Fruit fly (Drosophila melanogaster) whole organism, embryonic: ENCODE results near the gene CG5608.

Experiments used
- Atf-2 ChIP-seq: fragments of 200-800 bp; sonication (Bioruptor generic); optimal IDR thresholded peaks from 2 replicates; lab custom pipeline; 2016; ENCODE audit warnings: missing biosample characterization, missing genetic modification characterization
- Bgb ChIP-seq: fragments of 200-800 bp; sonication (Bioruptor generic); IDR thresholded peaks from 2 replicates; pipeline ENCODE4 v1.3.6; 2022; ENCODE audit warnings: missing biosample characterization, missing genetic modification characterization; ENCODE audit not compliant: partially characterized antibody
- CG12769 ChIP-seq: fragments of 200-800 bp; sonication (Bioruptor generic); optimal IDR thresholded peaks from 2 replicates; lab custom pipeline; 2019; ENCODE audit warnings: missing biosample characterization, mild to moderate bottlenecking, missing genetic modification characterization, moderate library complexity
- CG13424 ChIP-seq: fragments of 200-800 bp; sonication (Bioruptor generic); optimal IDR thresholded peaks from 2 replicates; lab custom pipeline; 2019; ENCODE audit warnings: missing biosample characterization, mild to moderate bottlenecking, missing genetic modification characterization, moderate library complexity
- CG16813 ChIP-seq: fragments of 200-800 bp; sonication (Bioruptor generic); IDR thresholded peaks from 3 replicates; pipeline ENCODE4 v1.3.6; 2022; ENCODE audit warnings: missing biosample characterization, missing genetic modification characterization; ENCODE audit not compliant: partially characterized antibody
- CG17359 ChIP-seq: fragments of 200-800 bp; sonication (Bioruptor generic); optimal IDR thresholded peaks from 3 replicates; lab custom pipeline; 2018; ENCODE audit warnings: missing biosample characterization, mild to moderate bottlenecking, missing genetic modification characterization, moderate library complexity
- CG17361 ChIP-seq: fragments of 200-800 bp; sonication (Bioruptor generic); IDR thresholded peaks from 3 replicates; pipeline ENCODE4 v1.3.6; 2022; ENCODE audit warnings: missing biosample characterization, missing genetic modification characterization
- CG2712 ChIP-seq: fragments of 200-800 bp; optimal IDR thresholded peaks from 3 replicates; lab custom pipeline; 2019; ENCODE audit warnings: missing biosample characterization, mild to moderate bottlenecking, missing genetic modification characterization, moderate library complexity
- CG2889 ChIP-seq: fragments of 200-800 bp; sonication (Bioruptor generic); IDR thresholded peaks from 3 replicates; pipeline ENCODE4 v1.3.6; 2022; ENCODE audit warnings: missing biosample characterization, missing genetic modification characterization
- CG3838 ChIP-seq: fragments of 200-800 bp; sonication (Bioruptor generic); optimal IDR thresholded peaks from 3 replicates; lab custom pipeline; 2016; ENCODE audit warnings: missing biosample characterization, missing genetic modification characterization
- CG4404 ChIP-seq: fragments of 200-800 bp; sonication (Bioruptor generic); IDR thresholded peaks from 2 replicates; pipeline ENCODE4 v1.3.6; 2022; ENCODE audit warnings: missing biosample characterization, missing genetic modification characterization
- CG7987 ChIP-seq: fragments of 200-800 bp; sonication (Bioruptor generic); optimal IDR thresholded peaks from 2 replicates; lab custom pipeline; 2018; ENCODE audit warnings: missing biosample characterization, mild to moderate bottlenecking, missing genetic modification characterization, moderate library complexity
- CG8944 ChIP-seq: fragments of 200-800 bp; sonication (Bioruptor generic); optimal IDR thresholded peaks from 3 replicates; lab custom pipeline; 2016; ENCODE audit warnings: missing biosample characterization, missing genetic modification characterization
- CG9797 ChIP-seq: fragments of 200-800 bp; sonication (Bioruptor generic); optimal IDR thresholded peaks from 3 replicates; lab custom pipeline; 2018; ENCODE audit warnings: missing biosample characterization, mild to moderate bottlenecking, missing genetic modification characterization
- CG9876 ChIP-seq: fragments of 200-800 bp; sonication (Bioruptor generic); optimal IDR thresholded peaks from 2 replicates; lab custom pipeline; 2016; ENCODE audit warnings: missing biosample characterization, missing genetic modification characterization
- Chrac-16 ChIP-seq: fragments of 200-800 bp; sonication (Bioruptor generic); optimal IDR thresholded peaks from 3 replicates; lab custom pipeline; 2016; ENCODE audit warnings: missing biosample characterization, missing genetic modification characterization
- D19A ChIP-seq: fragments of 200-800 bp; optimal IDR thresholded peaks from 3 replicates; lab custom pipeline; 2019; ENCODE audit warnings: missing biosample characterization, mild to moderate bottlenecking, missing genetic modification characterization, moderate library complexity
- Dip3 ChIP-seq: fragments of 200-800 bp; sonication (Bioruptor generic); optimal IDR thresholded peaks from 3 replicates; lab custom pipeline; 2016; ENCODE audit warnings: missing biosample characterization, missing genetic modification characterization
- Doc3 ChIP-seq: fragments of 200-800 bp; sonication (Bioruptor generic); IDR thresholded peaks from 3 replicates; pipeline ENCODE4 v1.3.6; 2022; ENCODE audit warnings: missing biosample characterization, missing genetic modification characterization; ENCODE audit not compliant: partially characterized antibody
- Drgx ChIP-seq: fragments of 200-800 bp; sonication (Bioruptor generic); IDR thresholded peaks from 2 replicates; pipeline ENCODE4 v1.3.6; 2022; ENCODE audit warnings: missing biosample characterization, missing genetic modification characterization
- E2f1 ChIP-seq: fragments of 200-800 bp; sonication (Bioruptor generic); IDR thresholded peaks from 2 replicates; pipeline ENCODE4 v1.3.6; 2022; ENCODE audit warnings: missing biosample characterization, missing genetic modification characterization
- Ets65A ChIP-seq: fragments of 200-800 bp; sonication (Bioruptor generic); peaks from one replicate; lab custom pipeline; 2016; ENCODE audit warnings: missing biosample characterization, missing genetic modification characterization
- Fer2 ChIP-seq: fragments of 200-800 bp; sonication (Bioruptor generic); optimal IDR thresholded peaks from 2 replicates; lab custom pipeline; 2018; ENCODE audit warnings: missing biosample characterization, mild to moderate bottlenecking, missing genetic modification characterization, moderate library complexity
- HLH4C ChIP-seq: fragments of 200-800 bp; sonication (Bioruptor generic); IDR thresholded peaks from 3 replicates; pipeline ENCODE4 v1.3.6; 2022; ENCODE audit warnings: missing biosample characterization, missing genetic modification characterization; ENCODE audit not compliant: partially characterized antibody
- Hmr ChIP-seq: fragments of 200-800 bp; sonication (Bioruptor generic); optimal IDR thresholded peaks from 3 replicates; lab custom pipeline; 2017; ENCODE audit warnings: mild to moderate bottlenecking, missing biosample characterization, missing genetic modification reagents, missing genetic modification characterization
- Hr39 ChIP-seq: fragments of >200 bp; optimal IDR thresholded peaks from 2 replicates; lab custom pipeline; 2017
- NC2α ChIP-seq: fragments of 200-800 bp; sonication (Bioruptor generic); optimal IDR thresholded peaks from 2 replicates; lab custom pipeline; 2016; ENCODE audit warnings: missing biosample characterization, missing genetic modification characterization
- Neu2 ChIP-seq: fragments of 200-800 bp; sonication (Bioruptor generic); optimal IDR thresholded peaks from 3 replicates; lab custom pipeline; 2016; ENCODE audit warnings: missing biosample characterization, missing genetic modification characterization, borderline replicate concordance
- Scr ChIP-seq: fragments of 200-800 bp; sonication (Bioruptor generic); IDR thresholded peaks from 2 replicates; pipeline ENCODE4 v1.3.6; 2022; ENCODE audit warnings: missing biosample characterization, missing genetic modification characterization; ENCODE audit not compliant: partially characterized antibody
- Spps ChIP-seq: fragments of 200-800 bp; sonication (Bioruptor generic); optimal IDR thresholded peaks from 2 replicates; lab custom pipeline; 2018; ENCODE audit warnings: missing biosample characterization, mild to moderate bottlenecking, missing genetic modification characterization
- Xbp1 ChIP-seq: fragments of 200-800 bp; sonication (Bioruptor generic); optimal IDR thresholded peaks from 3 replicates; lab custom pipeline; 2016; ENCODE audit warnings: missing biosample characterization, mild to moderate bottlenecking, missing genetic modification characterization
- bbx ChIP-seq: fragments of 200-800 bp; sonication (Bioruptor generic); IDR thresholded peaks from 2 replicates; pipeline ENCODE4 v1.3.6; 2022; ENCODE audit warnings: missing biosample characterization, missing genetic modification characterization; ENCODE audit not compliant: partially characterized antibody
- chinmo ChIP-seq: fragments of 200-800 bp; sonication (Bioruptor generic); IDR thresholded peaks from 4 replicates; pipeline ENCODE4 v1.3.6; 2022; ENCODE audit warnings: missing biosample characterization, missing genetic modification characterization; ENCODE audit not compliant: partially characterized antibody
- corto ChIP-seq: fragments of 200-800 bp; sonication (Bioruptor generic); optimal IDR thresholded peaks from 2 replicates; lab custom pipeline; 2016; ENCODE audit warnings: missing biosample characterization, mild to moderate bottlenecking, missing genetic modification characterization, moderate library complexity
- crol ChIP-seq: fragments of 200-800 bp; sonication (Bioruptor generic); IDR thresholded peaks from 2 replicates; pipeline ENCODE4 v1.3.6; 2022; ENCODE audit warnings: missing biosample characterization, missing genetic modification characterization
- danr ChIP-seq: fragments of 200-800 bp; sonication (Bioruptor generic); IDR thresholded peaks from 2 replicates; pipeline ENCODE4 v1.3.6; 2022; ENCODE audit warnings: missing biosample characterization, missing genetic modification characterization
- exex ChIP-seq: fragments of 200-800 bp; sonication (Bioruptor generic); optimal IDR thresholded peaks from 4 replicates; lab custom pipeline; 2018; ENCODE audit warnings: missing biosample characterization, mild to moderate bottlenecking, missing genetic modification characterization, moderate library complexity
- ftz-f1 ChIP-seq: fragments of 200-800 bp; sonication (Bioruptor generic); optimal IDR thresholded peaks from 2 replicates; lab custom pipeline; 2016; ENCODE audit warnings: missing biosample characterization, missing genetic modification characterization
- gce ChIP-seq: fragments of 200-800 bp; sonication (Bioruptor generic); IDR thresholded peaks from 3 replicates; pipeline ENCODE4 v1.3.6; 2022; ENCODE audit warnings: missing biosample characterization, missing genetic modification characterization
- mirr ChIP-seq: fragments of 200-800 bp; sonication (Bioruptor generic); optimal IDR thresholded peaks from 3 replicates; lab custom pipeline; 2018; ENCODE audit warnings: missing biosample characterization, mild to moderate bottlenecking, missing genetic modification characterization
- org-1 ChIP-seq: fragments of 200-800 bp; sonication (Bioruptor generic); optimal IDR thresholded peaks from 2 replicates; lab custom pipeline; 2017; ENCODE audit warnings: missing biosample characterization, missing genetic modification characterization
- sr ChIP-seq: fragments of 200-800 bp; sonication (Bioruptor generic); IDR thresholded peaks from 3 replicates; pipeline ENCODE4 v1.3.6; 2022; ENCODE audit warnings: missing biosample characterization, missing genetic modification characterization
- ttk ChIP-seq: fragments of 200-800 bp; sonication (Bioruptor generic); IDR thresholded peaks from 2 replicates; pipeline ENCODE4 v2.1.2; 2022; ENCODE audit warnings: missing biosample characterization, missing genetic modification characterization
- unc-4 ChIP-seq: fragments of 200-800 bp; sonication (Bioruptor generic); IDR thresholded peaks from 2 replicates; pipeline ENCODE4 v1.3.6; 2022; ENCODE audit warnings: missing biosample characterization, missing genetic modification characterization; ENCODE audit not compliant: partially characterized antibody
- yki ChIP-seq: fragments of >200 bp; optimal IDR thresholded peaks from 3 replicates; lab custom pipeline; 2018

The CG5608 gene

DNA sequence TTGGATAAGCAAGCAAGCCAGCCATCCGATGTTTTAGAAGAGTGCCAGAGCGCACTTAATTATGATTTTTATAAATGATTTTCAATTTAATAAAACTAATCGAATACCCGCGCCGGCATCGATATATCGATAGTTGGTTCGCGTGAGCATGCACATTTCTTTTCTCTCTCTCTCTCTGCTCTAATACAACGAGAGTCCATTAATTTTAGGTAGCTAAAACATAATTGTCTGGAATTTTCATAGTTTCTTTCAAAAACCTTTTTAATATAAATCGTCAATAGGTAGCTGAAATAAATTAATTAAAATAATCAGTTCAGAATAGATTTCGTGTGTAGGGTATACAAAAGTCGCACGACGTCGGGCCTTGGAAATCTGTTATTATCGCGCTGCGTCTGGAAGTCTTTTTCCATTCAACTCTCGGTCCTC, 16.2 kb downstream of the CG5608 start, which contains the start of gene CG18549 (continued):
- peak; percentile 100 for TF ChIP-seq danr (GFP tag; lab: Robert Waterston, UW)
- TF ChIP-seq Hr39 (lab: Kevin White, UChicago) = no peak
- peak; percentile 100 for TF ChIP-seq ttk (GFP tag; lab: Robert Waterston, UW)

DNA sequence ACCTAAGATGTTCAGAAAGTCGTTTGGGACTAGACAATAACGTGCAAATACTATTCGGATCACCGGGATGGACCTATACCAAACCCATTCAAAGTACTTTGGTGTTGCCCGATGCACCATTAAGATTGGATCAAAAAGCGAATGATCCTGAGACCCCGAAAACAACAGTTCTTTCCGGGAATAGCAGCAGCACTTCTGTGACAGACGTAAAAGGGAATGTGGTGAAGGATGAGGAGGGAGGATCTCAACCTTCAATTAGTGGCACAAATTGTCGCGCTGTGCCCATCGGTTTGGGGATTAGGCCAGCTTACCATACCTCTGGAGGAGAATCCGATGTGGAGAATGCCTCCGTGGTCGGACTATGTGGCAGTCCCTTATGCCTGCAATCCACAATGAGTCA, 16.8 kb downstream of the CG5608 start:
- no peak for TF ChIP-seq Hmr (GFP tag; lab: Kevin White, UChicago)
- peak; percentile 92 for TF ChIP-seq Ets65A (GFP tag; lab: Kevin White, UChicago)

dm6 chr3R:12447353-12447752, 17.7 kb downstream of the CG5608 start, which contains the start of gene vrs:
Gene vrs, plus strand, starts transcription at chr3R:12447653.
- TF ChIP-seq Fer2 (no peak), CG4404 (GFP tag; lab: Robert Waterston, UW) (no peak), CG13424 (tag; lab: Kevin White, UChicago) (no peak), org-1 (GFP tag; lab: Kevin White, UChicago) (no peak), NC2α (GFP tag; lab: Kevin White, UChicago) (no peak)

- TF ChIP-seq exex (tag; lab: Kevin White, UChicago) = peak; percentile 12
- no peak for TF ChIP-seq CG2712 (tag; lab: Kevin White, UChicago)
- TF ChIP-seq CG17361 (GFP tag; lab: Robert Waterston, UW) = no peak
- TF ChIP-seq CG16813 = no peak
- TF ChIP-seq crol (GFP tag; lab: Robert Waterston, UW) = no peak
- peak; percentile 29 for TF ChIP-seq CG7987
These were observed 19.6 kb downstream of the CG5608 start for dm6 chr3R:12445468-12445867.

dm6 chr3R:12443769-12444168, 21.3 kb downstream of the CG5608 start:
- TF ChIP-seq CG9797 = no peak
- TF ChIP-seq ftz-f1 (GFP tag; lab: Kevin White, UChicago) = peak; percentile 27
- TF ChIP-seq CG2889 (GFP tag; lab: Robert Waterston, UW) = no peak
- peak; percentile 89; the same call in 3 of the 4 replicates for TF ChIP-seq chinmo
- no peak for TF ChIP-seq Doc3 (GFP tag; lab: Robert Waterston, UW)
- TF ChIP-seq E2f1 (GFP tag; lab: Robert Waterston, UW) = no peak
- 0 out of 3 replicates have a peak, but pooled peaks have one; percentile 19 for TF ChIP-seq HLH4C
- peak; percentile 8 for TF ChIP-seq corto (GFP tag; lab: Kevin White, UChicago)
- TF ChIP-seq sr (GFP tag; lab: Robert Waterston, UW) = no peak
- no peak for TF ChIP-seq Xbp1 (GFP tag; lab: Kevin White, UChicago)
- no peak for TF ChIP-seq Atf-2 (GFP tag; lab: Kevin White, UChicago)
- no peak for TF ChIP-seq CG17359 (tag; lab: Kevin White, UChicago)
- peak; percentile 20; the same call in 1 of the 2 replicates for TF ChIP-seq Bgb (GFP tag; lab: Robert Waterston, UW)
- no peak for TF ChIP-seq gce (GFP tag; lab: Robert Waterston, UW)
- no peak for TF ChIP-seq CG12769 (tag; lab: Kevin White, UChicago)
- no peak for TF ChIP-seq Neu2 (GFP tag; lab: Kevin White, UChicago)
- TF ChIP-seq D19A (tag; lab: Kevin White, UChicago) = no peak
- TF ChIP-seq Chrac-16 (GFP tag; lab: Kevin White, UChicago) = no peak
- no peak for TF ChIP-seq Dip3 (GFP tag; lab: Kevin White, UChicago)
- TF ChIP-seq Spps = no peak
- TF ChIP-seq bbx (GFP tag; lab: Robert Waterston, UW) = 0 out of 2 replicates have a peak, but pooled peaks have one; percentile 6
- TF ChIP-seq yki = no peak
- TF ChIP-seq Scr (GFP tag; lab: Robert Waterston, UW) = 0 out of 2 replicates have a peak, but pooled peaks have one; percentile 12
- peak; percentile 18; the same call in 1 of the 2 replicates for TF ChIP-seq unc-4 (GFP tag; lab: Robert Waterston, UW)
- no peak for TF ChIP-seq Drgx (GFP tag; lab: Robert Waterston, UW)
- TF ChIP-seq mirr (GFP tag; lab: Kevin White, UChicago) = peak; percentile 60
- no peak for TF ChIP-seq CG8944 (GFP tag; lab: Kevin White, UChicago)
- no peak for TF ChIP-seq CG3838 (GFP tag; lab: Kevin White, UChicago)
- TF ChIP-seq CG9876 (GFP tag; lab: Kevin White, UChicago) = no peak
